Fruit fly (Drosophila melanogaster) whole organism, embryonic: ENCODE results near the gene CG1840.

Source experiments
- Abd-B ChIP-seq: fragments of 200-800 bp; sonication (Bioruptor generic); optimal IDR thresholded peaks from 2 replicates; lab custom pipeline; 2018; ENCODE audit warnings: missing biosample characterization, mild to moderate bottlenecking, missing genetic modification characterization, moderate library complexity
- Asciz ChIP-seq: fragments of 200-800 bp; sonication (Bioruptor generic); optimal IDR thresholded peaks from 2 replicates; lab custom pipeline; 2017; ENCODE audit warnings: missing biosample characterization, mild to moderate bottlenecking, missing genetic modification characterization, missing genetic modification reagents
- Atf-2 ChIP-seq: fragments of 200-800 bp; sonication (Bioruptor generic); optimal IDR thresholded peaks from 2 replicates; lab custom pipeline; 2016; ENCODE audit warnings: missing biosample characterization, missing genetic modification characterization
- B-H2 ChIP-seq: fragments of 200-800 bp; sonication (Bioruptor generic); optimal IDR thresholded peaks from 2 replicates; lab custom pipeline; 2018; ENCODE audit warnings: missing biosample characterization, mild to moderate bottlenecking, missing genetic modification characterization
- CG11560 ChIP-seq: fragments of 200-800 bp; sonication (Bioruptor generic); IDR thresholded peaks from 3 replicates; pipeline ENCODE4 v1.3.6; 2022; ENCODE audit warnings: missing biosample characterization, missing genetic modification characterization
- CG12104 ChIP-seq: fragments of 200-800 bp; sonication (Bioruptor generic); optimal IDR thresholded peaks from 3 replicates; lab custom pipeline; 2016; ENCODE audit warnings: missing biosample characterization, missing genetic modification characterization
- CG16813 ChIP-seq: fragments of 200-800 bp; sonication (Bioruptor generic); IDR thresholded peaks from 3 replicates; pipeline ENCODE4 v1.3.6; 2022; ENCODE audit warnings: missing biosample characterization, missing genetic modification characterization; ENCODE audit not compliant: partially characterized antibody
- CG16815 ChIP-seq: fragments of 200-800 bp; sonication (Bioruptor generic); optimal IDR thresholded peaks from 3 replicates; lab custom pipeline; 2017; ENCODE audit warnings: missing biosample characterization, mild to moderate bottlenecking, missing genetic modification characterization
- CG30020 ChIP-seq: fragments of 200-800 bp; optimal IDR thresholded peaks from 2 replicates; lab custom pipeline; 2019; ENCODE audit warnings: missing biosample characterization, mild to moderate bottlenecking, missing genetic modification characterization, moderate library complexity
- CG32772 ChIP-seq: fragments of 200-800 bp; sonication (Bioruptor generic); IDR thresholded peaks from 2 replicates; pipeline ENCODE4 v1.3.6; 2022; ENCODE audit warnings: missing biosample characterization, missing genetic modification characterization
- CG4328 ChIP-seq: fragments of 200-800 bp; sonication (Bioruptor generic); optimal IDR thresholded peaks from 3 replicates; lab custom pipeline; 2017; ENCODE audit warnings: missing biosample characterization, missing genetic modification reagents, missing genetic modification characterization
- CG4617 ChIP-seq: fragments of 200-800 bp; sonication (Bioruptor generic); optimal IDR thresholded peaks from 3 replicates; lab custom pipeline; 2016; ENCODE audit warnings: missing biosample characterization, missing genetic modification characterization, borderline replicate concordance
- CG6272 ChIP-seq: fragments of 200-800 bp; sonication (Bioruptor generic); IDR thresholded peaks from 2 replicates; pipeline ENCODE4 v1.3.6; 2022; ENCODE audit warnings: missing biosample characterization, missing genetic modification characterization
- CG7372 ChIP-seq: fragments of 200-800 bp; sonication (Bioruptor generic); IDR thresholded peaks from 2 replicates; pipeline ENCODE4 v1.3.6; 2022; ENCODE audit warnings: missing biosample characterization, missing genetic modification characterization
- CG7786 ChIP-seq: fragments of 200-800 bp; sonication (Bioruptor generic); optimal IDR thresholded peaks from 2 replicates; lab custom pipeline; 2016; ENCODE audit warnings: missing biosample characterization, missing genetic modification characterization
- CG8944 ChIP-seq: fragments of 200-800 bp; sonication (Bioruptor generic); optimal IDR thresholded peaks from 3 replicates; lab custom pipeline; 2016; ENCODE audit warnings: missing biosample characterization, missing genetic modification characterization
- CG9609 ChIP-seq: fragments of 200-800 bp; sonication (Bioruptor generic); optimal IDR thresholded peaks from 3 replicates; lab custom pipeline; 2016; ENCODE audit warnings: missing biosample characterization, missing genetic modification characterization
- CG9817 ChIP-seq: fragments of 200-800 bp; sonication (Bioruptor generic); optimal IDR thresholded peaks from 2 replicates; lab custom pipeline; 2018; ENCODE audit warnings: missing biosample characterization, mild to moderate bottlenecking, missing genetic modification characterization, moderate library complexity
- Camta ChIP-seq: fragments of 200-800 bp; sonication (Bioruptor generic); optimal IDR thresholded peaks from 2 replicates; lab custom pipeline; 2016; ENCODE audit warnings: missing biosample characterization, missing genetic modification characterization
- Chrac-16 ChIP-seq: fragments of 200-800 bp; sonication (Bioruptor generic); optimal IDR thresholded peaks from 3 replicates; lab custom pipeline; 2016; ENCODE audit warnings: missing biosample characterization, missing genetic modification characterization
- CrebB ChIP-seq: fragments of 200-800 bp; sonication (Bioruptor generic); optimal IDR thresholded peaks from 3 replicates; lab custom pipeline; 2018; ENCODE audit warnings: missing biosample characterization, mild to moderate bottlenecking, missing genetic modification characterization
- D19B ChIP-seq: fragments of 200-800 bp; sonication (Bioruptor generic); optimal IDR thresholded peaks from 2 replicates; lab custom pipeline; 2017; ENCODE audit warnings: missing biosample characterization, mild to moderate bottlenecking, missing genetic modification characterization
- Dref ChIP-seq: fragments of 200-800 bp; sonication (Bioruptor generic); IDR thresholded peaks from 2 replicates; pipeline ENCODE4 v1.3.6; 2022; ENCODE audit warnings: missing biosample characterization, missing genetic modification characterization
- ERR ChIP-seq: fragments of 200-800 bp; sonication (Bioruptor generic); optimal IDR thresholded peaks from 2 replicates; lab custom pipeline; 2016; ENCODE audit warnings: missing biosample characterization, missing genetic modification characterization
- HLH4C ChIP-seq: fragments of 200-800 bp; sonication (Bioruptor generic); IDR thresholded peaks from 3 replicates; pipeline ENCODE4 v1.3.6; 2022; ENCODE audit warnings: missing biosample characterization, missing genetic modification characterization; ENCODE audit not compliant: partially characterized antibody
- Kr ChIP-seq: fragments of 200-800 bp; sonication (Bioruptor generic); optimal IDR thresholded peaks from 2 replicates; lab custom pipeline; 2017; ENCODE audit warnings: missing biosample characterization, mild to moderate bottlenecking, missing genetic modification characterization
- MESR4 ChIP-seq: fragments of 200-800 bp; sonication (Bioruptor generic); optimal IDR thresholded peaks from 2 replicates; lab custom pipeline; 2018; ENCODE audit warnings: missing biosample characterization, mild to moderate bottlenecking, missing genetic modification characterization, moderate library complexity
- Nf-YA ChIP-seq: fragments of 200-800 bp; sonication (Bioruptor generic); IDR thresholded peaks from 2 replicates; pipeline ENCODE4 v1.3.6; 2022; ENCODE audit warnings: missing biosample characterization, missing genetic modification characterization
- Rx ChIP-seq: fragments of 200-800 bp; sonication (Bioruptor generic); IDR thresholded peaks from 2 replicates; pipeline ENCODE4 v1.3.6; 2022; ENCODE audit warnings: missing biosample characterization, missing genetic modification characterization
- Trl ChIP-seq, 3 experiments: fragments of >200 bp in 2 of 3; fragments of 200-800 bp in 1 of 3; sonication (Bioruptor generic) in 1 of 3; optimal IDR thresholded peaks; 2 replicates in 1 of 3; 3 replicates in 2 of 3; lab custom pipeline; 2016 to 2017; ENCODE audit warnings: missing biosample characterization in 1 of 3, missing genetic modification characterization in 1 of 3
- Vsx1 ChIP-seq: fragments of 200-800 bp; sonication (Bioruptor generic); optimal IDR thresholded peaks from 2 replicates; lab custom pipeline; 2017; ENCODE audit warnings: missing biosample characterization, mild to moderate bottlenecking, missing genetic modification characterization, missing genetic modification reagents
- Xrp1 ChIP-seq: fragments of 200-800 bp; sonication (Bioruptor generic); IDR thresholded peaks from 2 replicates; pipeline ENCODE4 v1.3.6; 2022; ENCODE audit warnings: missing biosample characterization, missing genetic modification characterization
- ato ChIP-seq: fragments of 200-800 bp; sonication (Bioruptor generic); IDR thresholded peaks from 2 replicates; pipeline ENCODE4 v1.3.6; 2022; ENCODE audit warnings: missing biosample characterization, missing genetic modification characterization; ENCODE audit not compliant: partially characterized antibody
- bab2 ChIP-seq: fragments of 200-800 bp; sonication (Bioruptor generic); optimal IDR thresholded peaks from 2 replicates; lab custom pipeline; 2016; ENCODE audit warnings: missing biosample characterization, missing genetic modification characterization
- caup ChIP-seq: fragments of 200-800 bp; sonication (Bioruptor generic); optimal IDR thresholded peaks from 3 replicates; lab custom pipeline; 2017; ENCODE audit warnings: missing biosample characterization, mild to moderate bottlenecking, missing genetic modification characterization, moderate library complexity; ENCODE audit not compliant: severe bottlenecking
- corto ChIP-seq: fragments of 200-800 bp; sonication (Bioruptor generic); optimal IDR thresholded peaks from 2 replicates; lab custom pipeline; 2016; ENCODE audit warnings: missing biosample characterization, mild to moderate bottlenecking, missing genetic modification characterization, moderate library complexity
- dati ChIP-seq: fragments of 200-800 bp; sonication (Bioruptor generic); IDR thresholded peaks from 2 replicates; pipeline ENCODE4 v1.3.6; 2022; ENCODE audit warnings: missing biosample characterization, missing genetic modification characterization
- dm ChIP-seq: fragments of 200-800 bp; sonication (Bioruptor generic); optimal IDR thresholded peaks from 3 replicates; lab custom pipeline; 2016; ENCODE audit warnings: missing biosample characterization, missing genetic modification characterization
- dmrt11E ChIP-seq: fragments of 200-800 bp; sonication (Bioruptor generic); optimal IDR thresholded peaks from 3 replicates; lab custom pipeline; 2018; ENCODE audit warnings: missing biosample characterization, mild to moderate bottlenecking, missing genetic modification characterization, moderate library complexity
- eve ChIP-seq, 2 experiments: fragments of >200 bp; optimal IDR thresholded peaks; 2 replicates each; lab custom pipeline; 2017; ENCODE audit warnings: missing biosample characterization in 2 of 2, missing genetic modification characterization in 2 of 2
- ewg ChIP-seq: fragments of 200-800 bp; sonication (Bioruptor generic); optimal IDR thresholded peaks from 3 replicates; lab custom pipeline; 2017; ENCODE audit warnings: mild to moderate bottlenecking, missing biosample characterization, missing genetic modification reagents, missing genetic modification characterization
- exex ChIP-seq: fragments of 200-800 bp; sonication (Bioruptor generic); optimal IDR thresholded peaks from 4 replicates; lab custom pipeline; 2018; ENCODE audit warnings: missing biosample characterization, mild to moderate bottlenecking, missing genetic modification characterization, moderate library complexity
- kah ChIP-seq: fragments of 200-800 bp; sonication (Bioruptor generic); optimal IDR thresholded peaks from 2 replicates; lab custom pipeline; 2018; ENCODE audit warnings: missing biosample characterization, mild to moderate bottlenecking, missing genetic modification characterization
- pan ChIP-seq, 4 experiments: fragments of >200 bp in 3 of 4; fragments of 200-800 bp in 1 of 4; sonication (Bioruptor generic) in 1 of 4; optimal IDR thresholded peaks in 3 of 4; IDR thresholded peaks in 1 of 4; 2 replicates each; pipeline versions ENCODE4 v1.3.6 to Lab custom; 2017 to 2022; ENCODE audit warnings: missing biosample characterization in 2 of 4, missing genetic modification characterization in 2 of 4, mixed read lengths in 1 of 4
- pros ChIP-seq: fragments of 200-800 bp; sonication (Bioruptor generic); optimal IDR thresholded peaks from 3 replicates; lab custom pipeline; 2019; ENCODE audit warnings: missing biosample characterization, mild to moderate bottlenecking, missing genetic modification characterization, moderate library complexity
- sc ChIP-seq, 3 experiments: fragments of >200 bp in 2 of 3; fragments of 200-800 bp in 1 of 3; sonication (Bioruptor generic) in 1 of 3; optimal IDR thresholded peaks; 2 replicates in 2 of 3; 3 replicates in 1 of 3; lab custom pipeline; 2017; ENCODE audit warnings: mild to moderate bottlenecking in 1 of 3, missing biosample characterization in 1 of 3, missing genetic modification characterization in 1 of 3, missing genetic modification reagents in 1 of 3
- slp2 ChIP-seq: fragments of 200-800 bp; sonication (Bioruptor generic); optimal IDR thresholded peaks from 2 replicates; lab custom pipeline; 2016; ENCODE audit warnings: missing biosample characterization, missing genetic modification characterization
- tin ChIP-seq: fragments of 200-800 bp; sonication (Bioruptor generic); optimal IDR thresholded peaks from 3 replicates; lab custom pipeline; 2016; ENCODE audit warnings: missing biosample characterization, missing genetic modification characterization
- unc-4 ChIP-seq: fragments of 200-800 bp; sonication (Bioruptor generic); IDR thresholded peaks from 2 replicates; pipeline ENCODE4 v1.3.6; 2022; ENCODE audit warnings: missing biosample characterization, missing genetic modification characterization; ENCODE audit not compliant: partially characterized antibody

Gene CG1840

DNA sequence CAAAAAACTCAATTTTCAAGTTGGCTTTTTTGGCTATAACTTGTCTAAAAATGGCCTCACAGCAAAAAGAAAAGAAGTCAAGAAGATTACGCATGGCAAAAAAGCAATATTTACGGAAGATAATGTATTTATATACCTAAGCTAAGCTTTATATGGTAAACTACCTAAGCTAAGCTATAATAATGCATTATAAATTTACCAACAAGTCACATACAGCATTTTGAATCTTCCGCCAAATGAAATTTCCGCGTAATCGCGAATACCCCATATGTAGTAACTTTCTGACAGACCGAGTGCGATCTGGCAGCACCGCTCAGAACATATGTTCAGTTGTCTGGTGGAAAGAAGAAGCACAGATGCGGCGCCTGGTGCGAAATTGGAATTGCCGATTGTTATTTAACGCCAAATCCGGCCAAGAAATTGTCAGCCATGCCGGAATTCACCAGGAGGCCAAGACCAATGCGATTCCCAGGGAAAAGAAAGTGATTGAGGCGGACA is 3.6 kb downstream of the CG1840 start, which contains the start of gene sicily (continued):
- TF ChIP-seq bab2 (GFP tag; lab: Kevin White, UChicago) (no peak), CG9609 (GFP tag; lab: Kevin White, UChicago) (no peak), Xrp1 (GFP tag; lab: Robert Waterston, UW) (no peak), Chrac-16 (no peak), Vsx1 (GFP tag; lab: Kevin White, UChicago) (no peak), Rx (GFP tag; lab: Robert Waterston, UW) (no peak), CG4328 (GFP tag; lab: Kevin White, UChicago) (no peak), CG7372 (no peak), B-H2 (GFP tag; lab: Kevin White, UChicago) (no peak), tin (GFP tag; lab: Kevin White, UChicago) (no peak), CG16813 (GFP tag; lab: Robert Waterston, UW) (peak; percentile 37; the same call in 1 of the 3 replicates), unc-4 (GFP tag; lab: Robert Waterston, UW) (peak; percentile 38; the same call in 1 of the 2 replicates), CG11560 (no peak), Camta (GFP tag; lab: Kevin White, UChicago) (no peak), kah (GFP tag; lab: Kevin White, UChicago) (no peak), CG32772 (GFP tag; lab: Robert Waterston, UW) (no peak), CG12104 (GFP tag; lab: Kevin White, UChicago) (no peak), Trl (optimal IDR thresholded peaks at IDR 0.05; lab: Kevin White, UChicago) (no peak), Trl (GFP tag; optimal IDR thresholded peaks at IDR 0.05; lab: Kevin White, UChicago) (no peak), pan (optimal IDR thresholded peaks at IDR 0.05; lab: Kevin White, UChicago) (no peak), pan (GFP tag; optimal IDR thresholded peaks at IDR 0.05 in 1 of 2, IDR thresholded peaks at IDR 0.05 in 1 of 2) (no peak), dm (GFP tag; lab: Kevin White, UChicago) (no peak), sc (optimal IDR thresholded peaks at IDR 0.05; lab: Kevin White, UChicago) (no peak), sc (GFP tag; optimal IDR thresholded peaks at IDR 0.05; lab: Kevin White, UChicago) (no peak), ERR (GFP tag; lab: Kevin White, UChicago) (no peak), dati (GFP tag; lab: Robert Waterston, UW) (no peak), Dref (GFP tag; lab: Robert Waterston, UW) (peak; percentile 45), dmrt11E (no peak), CG8944 (GFP tag; lab: Kevin White, UChicago) (no peak), corto (no peak), ewg (GFP tag; lab: Kevin White, UChicago) (no peak), HLH4C (GFP tag; lab: Robert Waterston, UW) (no peak), ato (GFP tag; lab: Robert Waterston, UW) (no peak), D19B (GFP tag; lab: Kevin White, UChicago) (no peak), caup (no peak), Atf-2 (no peak), Asciz (no peak), CrebB (tag; lab: Kevin White, UChicago) (no peak), CG6272 (no peak), eve (GFP tag; optimal IDR thresholded peaks at IDR 0.05; lab: Kevin White, UChicago) (no peak), CG9817 (tag; lab: Kevin White, UChicago) (no peak), CG7786 (GFP tag; lab: Kevin White, UChicago) (no peak), CG16815 (GFP tag; lab: Kevin White, UChicago) (no peak), slp2 (GFP tag; lab: Kevin White, UChicago) (no peak), Kr (GFP tag; lab: Kevin White, UChicago) (no peak), pros (GFP tag; lab: Kevin White, UChicago) (no peak), CG30020 (tag; lab: Kevin White, UChicago) (peak; percentile 26), exex (tag; lab: Kevin White, UChicago) (no peak), Abd-B (GFP tag; lab: Kevin White, UChicago) (no peak), CG4617 (no peak), MESR4 (GFP tag; lab: Kevin White, UChicago) (peak; percentile 63), Nf-YA (no peak)
